Worm (Caenorhabditis elegans) whole organism, dauer: Measurements from ENCODE around the gene srw-109.

Experiments
- unc-62 ChIP-seq: sonication (generic microtip); optimal IDR thresholded peaks from 2 replicates; lab custom pipeline; 2017; ENCODE audit warnings: missing biosample characterization, missing genetic modification reagents, missing genetic modification characterization

srw-109 gene

DNA sequence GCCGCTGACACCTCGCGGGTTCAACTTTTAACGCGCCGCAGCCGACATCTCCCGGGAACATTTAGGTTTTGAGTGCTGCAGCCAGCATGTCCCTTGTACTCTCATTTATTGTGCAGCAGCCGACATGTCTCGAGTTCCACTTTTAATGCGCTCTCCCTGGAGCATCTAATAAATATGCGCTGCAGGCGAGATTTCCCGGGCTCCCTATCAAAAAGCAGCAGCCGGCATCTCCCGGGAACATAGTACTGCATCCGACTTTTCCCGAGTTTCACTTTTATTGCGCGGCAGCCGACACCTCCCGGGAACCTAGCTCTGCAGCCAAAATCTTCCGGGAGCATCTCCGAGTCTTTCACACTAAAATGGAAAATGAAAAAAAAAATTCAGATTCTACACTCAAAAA lies 12.2 kb upstream of the srw-109 start:
- no peak for TF ChIP-seq unc-62 (GFP tag; lab: Kevin White, UChicago)

DNA sequence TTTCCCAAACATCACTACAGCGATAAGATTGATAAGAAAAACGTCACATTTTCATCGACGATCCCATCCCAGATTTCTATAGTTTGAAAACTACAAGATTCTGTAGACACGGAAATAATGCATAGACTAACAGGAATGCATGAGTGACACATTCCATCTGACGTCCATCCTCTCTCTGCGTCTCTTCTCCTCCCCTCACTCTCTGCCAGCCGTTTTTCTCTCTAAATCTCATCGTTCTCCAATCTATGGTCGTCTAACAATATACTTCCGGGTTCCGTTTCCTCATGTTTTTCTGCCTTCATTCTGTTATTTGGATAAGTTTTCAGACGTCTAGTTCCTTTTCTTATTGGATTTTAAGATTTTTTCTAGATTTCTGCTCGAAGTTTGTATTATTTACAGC lies 10.3 kb upstream of the srw-109 start, which contains the start of gene F48G7.4:
F48G7.4 (plus strand) TSS at position 400 of the 400 bp plus-strand sequence.
- TF ChIP-seq unc-62 (GFP tag; lab: Kevin White, UChicago) = peak; percentile 31

DNA sequence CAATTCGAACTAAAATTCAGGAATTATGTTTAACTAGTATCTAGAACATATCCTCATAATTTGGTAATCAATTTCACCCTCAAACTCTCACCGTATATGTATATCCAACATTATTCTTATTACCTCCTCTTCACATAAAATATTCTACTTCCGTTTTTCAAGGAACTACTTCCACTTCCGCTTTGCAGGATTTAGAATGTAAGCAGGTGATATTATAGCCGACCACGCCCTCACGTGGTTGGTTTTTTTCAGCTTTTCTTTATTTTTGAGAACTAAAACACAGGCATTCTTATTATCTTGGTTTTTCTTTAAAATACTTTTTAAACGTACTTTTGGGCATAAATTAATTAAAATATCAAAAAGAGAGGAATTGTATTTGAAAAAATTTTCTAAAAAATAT lies 9.2 kb upstream of the srw-109 start:
- no peak for TF ChIP-seq unc-62 (GFP tag; lab: Kevin White, UChicago)

DNA sequence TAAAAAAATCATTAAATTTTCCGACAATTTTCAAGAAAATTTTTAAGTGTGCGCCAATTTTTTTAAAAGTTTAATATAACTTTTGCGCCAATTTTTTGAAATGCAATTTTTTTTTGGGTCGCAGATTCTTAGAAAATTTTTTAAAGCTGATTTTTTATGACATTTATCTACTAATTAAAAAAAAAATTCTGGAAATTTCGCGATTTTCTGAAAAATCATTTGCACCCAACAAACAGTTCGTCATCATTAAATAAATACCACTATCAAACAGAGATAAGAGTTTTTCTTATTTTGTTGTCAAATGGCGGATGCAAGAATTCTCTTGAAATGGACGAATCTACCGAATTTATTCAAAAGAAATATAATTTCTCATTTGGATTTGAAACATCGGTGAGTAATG lies 6.5 kb upstream of the srw-109 start, which contains the start of gene F48G7.13:
F48G7.13 (plus strand) TSS at position 301 of the 400 bp plus-strand sequence.
- no peak for TF ChIP-seq unc-62 (GFP tag; lab: Kevin White, UChicago)

DNA sequence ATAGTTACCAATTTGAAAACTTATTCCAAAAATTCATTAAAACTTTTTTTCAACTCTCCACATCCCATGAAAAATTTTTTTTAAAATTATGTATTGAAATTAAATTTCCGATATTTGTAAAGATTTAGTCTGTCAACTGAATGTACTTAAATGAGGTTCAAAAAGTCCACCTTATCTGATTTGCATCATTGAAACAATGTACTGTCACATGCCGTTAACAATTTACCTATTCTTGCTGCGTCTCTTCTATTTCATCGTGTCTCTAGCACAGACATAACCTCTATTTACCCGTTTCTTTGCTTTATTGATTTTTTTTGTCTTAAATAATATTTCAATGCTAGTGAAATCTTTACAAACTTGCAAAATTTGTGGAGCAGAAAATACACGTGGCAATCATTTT lies 1.5 kb upstream of the srw-109 start, which contains the start of gene nhr-90:
nhr-90 (plus strand) TSS at position 296 of the 400 bp plus-strand sequence.
- no peak for TF ChIP-seq unc-62 (GFP tag; lab: Kevin White, UChicago)

DNA sequence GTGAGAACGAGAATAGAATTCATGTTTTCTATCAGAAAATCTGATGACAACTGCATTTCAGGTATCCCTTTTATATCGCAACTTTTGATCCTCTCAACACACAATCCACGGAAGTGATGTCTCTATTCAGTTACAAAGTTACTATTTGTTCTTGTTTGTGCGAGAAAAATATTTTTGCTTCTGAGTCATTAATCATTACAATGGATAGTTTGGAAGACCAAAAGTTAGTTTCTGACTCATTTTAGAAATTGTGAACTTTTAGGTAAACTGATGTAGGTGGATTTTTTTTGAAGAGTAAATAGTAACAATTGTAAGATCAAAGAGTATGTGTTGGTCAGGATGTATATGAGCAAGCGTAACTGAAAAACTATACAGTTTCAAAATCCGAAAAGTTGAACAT lies 927 bp upstream of the srw-109 start, which contains the start of gene srlf-36:
srlf-36 (minus strand) TSS at position 101 of the 400 bp plus-strand sequence.
- TF ChIP-seq unc-62 (GFP tag; lab: Kevin White, UChicago) = no peak

DNA sequence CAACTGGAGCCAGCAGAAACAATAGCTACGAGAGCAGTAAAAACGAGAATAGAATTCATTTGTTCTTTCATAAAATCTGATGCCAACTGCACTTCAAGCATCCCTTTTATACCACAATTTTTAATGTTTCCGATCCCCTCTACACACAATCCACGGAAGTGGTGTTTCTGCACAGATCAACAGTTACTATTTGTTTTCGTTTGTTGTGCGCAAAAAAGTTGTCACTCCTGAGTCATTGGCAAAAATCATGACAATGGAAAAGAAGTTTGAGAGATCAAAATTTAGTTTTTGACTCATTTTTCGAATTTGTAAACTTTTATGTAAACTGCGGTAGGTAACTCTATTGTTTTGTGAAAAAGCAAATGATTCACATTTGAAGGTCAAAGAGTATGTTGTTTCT lies 4.6 kb downstream of the srw-109 start, which contains the start of gene srlf-37:
srlf-37 (minus strand) TSS at position 101 of the 400 bp plus-strand sequence.
- no peak for TF ChIP-seq unc-62 (GFP tag; lab: Kevin White, UChicago)

DNA sequence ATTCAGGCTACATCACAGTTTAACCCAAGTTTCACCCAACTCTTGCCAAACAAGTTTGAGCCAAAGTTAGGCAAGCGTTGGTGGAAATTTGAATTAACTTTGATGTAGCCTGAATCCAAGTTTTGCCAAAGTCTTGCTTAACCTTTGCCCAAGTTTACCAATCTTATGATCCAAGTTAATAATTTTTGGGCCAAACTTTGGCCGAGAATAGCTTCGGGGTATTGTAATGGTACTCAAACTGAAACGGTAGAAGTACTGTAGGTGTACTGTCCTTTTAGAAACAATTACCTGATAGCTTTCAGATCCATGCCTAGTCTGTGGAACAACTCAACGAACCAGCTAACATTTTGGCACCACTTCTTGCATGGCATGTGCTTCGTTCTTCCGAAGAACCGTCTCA lies 8.5 kb downstream of the srw-109 start, which contains the start of gene nhr-251:
nhr-251 (plus strand) TSS at position 301 of the 400 bp plus-strand sequence.
- TF ChIP-seq unc-62 (GFP tag; lab: Kevin White, UChicago) = no peak

DNA sequence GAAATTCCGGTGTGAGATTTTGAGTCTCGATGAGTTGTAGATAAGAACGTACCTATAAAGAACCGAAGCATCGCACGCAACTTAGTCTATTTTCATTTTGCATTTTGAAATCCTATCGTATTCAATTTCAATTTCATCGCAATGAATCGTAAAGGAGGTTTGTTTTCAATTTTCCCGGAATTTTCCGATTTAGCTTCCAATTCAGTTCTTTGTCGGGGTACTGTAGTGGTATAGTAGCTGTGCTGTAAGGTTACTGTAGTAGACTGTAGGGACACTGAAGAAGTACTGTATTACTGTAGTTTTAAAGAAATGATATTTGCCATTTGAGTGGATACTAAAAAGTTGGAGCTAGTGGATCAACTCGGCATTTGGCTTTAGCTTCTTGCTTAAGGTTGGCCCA lies 9.0 kb downstream of the srw-109 start:
- TF ChIP-seq unc-62 (GFP tag; lab: Kevin White, UChicago) = no peak

DNA sequence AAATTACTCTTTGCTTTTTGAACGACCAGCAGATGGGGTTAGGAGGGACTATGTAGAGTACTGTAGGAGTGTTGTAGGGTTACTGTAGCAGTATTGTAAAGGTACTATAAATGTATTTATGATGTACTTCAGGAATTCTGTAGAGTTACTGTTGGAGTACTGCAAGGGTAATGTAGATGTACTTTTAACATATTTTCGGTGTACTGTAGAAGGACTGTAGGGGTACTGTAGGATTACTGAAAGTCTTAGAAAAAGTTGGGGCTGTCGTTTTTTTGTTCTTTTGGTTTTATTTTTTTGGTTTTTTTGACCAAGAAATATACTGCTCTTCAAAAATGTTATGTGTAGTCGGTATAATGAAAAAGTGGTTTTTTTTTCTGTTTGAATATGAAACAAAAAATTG lies 10.1 kb downstream of the srw-109 start:
- no peak for TF ChIP-seq unc-62 (GFP tag; lab: Kevin White, UChicago)

DNA sequence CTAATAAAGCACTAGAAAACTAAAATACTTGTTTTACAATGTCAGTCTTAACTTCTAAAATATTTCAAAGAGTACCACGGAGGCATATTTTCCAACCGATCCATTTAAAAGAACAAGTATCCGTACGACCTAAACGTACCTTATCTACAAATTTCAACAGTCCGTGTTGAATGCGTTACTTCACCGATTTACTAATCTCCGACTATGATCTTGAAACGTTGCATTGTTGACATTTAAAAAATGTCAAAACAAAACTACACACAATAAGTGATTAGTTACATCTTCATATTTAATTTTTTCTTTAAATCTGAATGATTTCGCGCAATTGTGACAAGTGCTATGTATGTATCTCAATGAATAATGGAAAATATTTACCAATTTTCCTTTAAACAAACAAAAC lies 10.9 kb downstream of the srw-109 start:
- no peak for TF ChIP-seq unc-62 (GFP tag; lab: Kevin White, UChicago)

DNA sequence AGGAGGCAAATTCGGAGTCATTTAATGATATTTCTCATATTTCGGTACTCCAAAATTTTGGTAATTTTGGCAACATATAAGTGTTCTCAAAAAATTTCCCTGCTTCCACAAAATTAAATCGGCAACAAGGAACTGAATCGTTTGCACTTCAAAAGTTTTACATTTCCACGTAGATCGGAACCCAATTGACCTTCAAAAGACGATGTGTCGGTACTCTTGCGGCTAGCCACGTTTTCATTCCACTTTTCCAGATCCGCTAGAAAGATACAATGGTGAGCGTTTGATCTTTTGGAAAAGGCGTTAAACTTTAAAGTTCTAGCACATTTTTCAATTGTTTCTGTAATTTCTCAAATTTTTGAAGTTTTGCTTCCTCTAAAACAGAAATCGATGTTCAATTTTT lies 11.8 kb downstream of the srw-109 start:
- TF ChIP-seq unc-62 (GFP tag; lab: Kevin White, UChicago) = no peak

DNA sequence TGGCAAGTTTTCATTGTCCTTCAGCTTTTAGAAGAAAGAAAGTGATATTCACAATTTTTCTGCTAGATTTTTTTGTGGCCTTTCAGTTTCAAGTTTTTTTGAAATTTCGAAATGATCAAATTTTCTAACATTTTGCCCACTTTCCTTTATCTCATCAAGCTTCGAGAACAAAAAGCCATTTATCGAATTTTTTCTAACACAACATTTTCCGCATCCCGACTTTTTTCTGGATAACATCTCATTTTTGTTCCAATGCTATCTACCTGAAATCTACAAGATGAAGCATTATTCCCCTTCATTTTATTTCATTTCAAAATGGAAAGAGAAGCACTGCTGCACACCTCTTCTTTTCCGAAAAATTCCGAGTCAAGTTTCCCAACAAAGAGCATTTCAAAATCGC lies 15.8 kb downstream of the srw-109 start, which contains the start of gene ZK488.5:
ZK488.5 (plus strand) TSS at position 301 of the 400 bp plus-strand sequence.
- TF ChIP-seq unc-62 (GFP tag; lab: Kevin White, UChicago) = no peak

DNA sequence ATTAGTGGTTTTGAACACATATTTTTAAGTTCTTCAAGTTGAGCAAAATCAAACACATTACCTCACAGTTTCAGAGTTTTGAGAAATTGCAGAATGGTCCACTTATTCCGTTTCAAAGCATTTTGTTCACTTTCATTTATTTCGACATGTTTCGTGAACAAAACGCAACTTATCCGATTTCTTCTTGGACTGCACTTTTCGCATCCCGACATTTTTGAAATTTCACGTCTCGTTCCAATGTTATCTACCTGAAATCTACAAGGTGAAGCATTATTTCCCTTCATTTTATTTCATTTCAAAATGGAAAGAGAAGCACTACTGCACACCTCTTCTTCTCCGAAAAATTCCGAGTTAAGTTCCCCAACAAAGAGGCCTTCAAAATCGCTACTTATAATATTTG lies 18.6 kb downstream of the srw-109 start, which contains the start of gene ZK488.6:
ZK488.6 (plus strand) TSS at position 301 of the 400 bp plus-strand sequence.
- no peak for TF ChIP-seq unc-62 (GFP tag; lab: Kevin White, UChicago)

DNA sequence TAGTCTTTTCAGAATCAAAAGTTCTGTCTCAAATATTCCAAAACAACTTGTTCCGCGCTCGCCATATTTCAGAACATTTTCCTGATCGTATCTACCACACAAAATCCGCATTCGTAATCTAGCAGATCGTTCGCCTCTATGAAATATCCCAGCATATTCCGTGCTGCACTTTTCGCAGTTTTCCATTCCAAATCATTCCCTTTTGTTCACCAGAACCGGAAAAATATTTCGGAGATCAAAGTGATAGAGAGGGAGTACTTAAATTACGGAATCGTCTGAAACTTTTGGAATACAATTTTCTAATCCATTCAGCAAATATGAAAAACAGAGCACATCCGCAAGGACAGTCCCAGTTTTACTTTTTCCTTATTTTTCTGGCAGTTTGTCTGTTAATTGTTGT lies 20.9 kb downstream of the srw-109 start, which contains the start of gene K06H6.1:
K06H6.1 (plus strand) TSS at position 301 of the 400 bp plus-strand sequence.
- no peak for TF ChIP-seq unc-62 (GFP tag; lab: Kevin White, UChicago)

DNA sequence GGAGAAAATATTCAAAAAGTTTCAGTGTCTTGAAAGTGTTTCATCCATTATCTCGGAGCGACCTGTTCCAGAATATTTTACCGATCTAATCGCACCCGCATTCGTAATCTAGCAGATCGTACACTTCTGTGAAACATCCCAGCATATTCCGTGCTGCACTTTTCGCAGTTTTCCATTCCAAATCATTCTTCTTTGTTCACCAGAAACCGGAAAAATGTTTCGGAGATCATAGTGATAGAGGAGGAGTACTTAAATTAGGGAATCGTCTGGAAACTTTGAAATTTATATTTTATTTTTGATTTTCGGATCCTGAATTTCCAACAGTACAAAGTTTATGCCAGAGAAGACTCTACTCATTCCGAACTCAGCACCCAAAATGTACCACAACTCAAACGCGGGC lies 23.3 kb downstream of the srw-109 start, which contains the start of gene K06H6.2:
K06H6.2 (plus strand) TSS at position 301 of the 400 bp plus-strand sequence.
- TF ChIP-seq unc-62 (GFP tag; lab: Kevin White, UChicago) = no peak

DNA sequence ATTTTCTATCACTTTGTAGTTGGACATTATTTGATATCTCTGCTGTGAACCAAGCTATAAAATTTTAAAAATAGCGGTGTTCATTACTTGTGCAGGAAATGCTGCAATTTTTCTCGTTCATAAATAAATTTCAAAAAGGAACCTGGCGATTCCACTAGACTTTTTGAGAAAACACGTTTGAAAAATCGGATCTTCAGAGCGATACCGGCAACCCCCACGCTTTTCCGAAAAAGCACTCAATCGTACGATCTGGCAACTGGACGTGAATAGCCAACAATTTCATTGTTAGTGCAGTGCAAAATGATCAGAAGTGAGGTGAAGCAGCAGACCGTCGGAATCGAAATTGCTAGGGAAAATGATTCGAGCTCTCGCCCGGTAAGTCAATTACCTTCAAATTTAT lies 27.1 kb downstream of the srw-109 start, which contains the start of gene nstp-7:
nstp-7 (plus strand) TSS at position 301 of the 400 bp plus-strand sequence.
- no peak for TF ChIP-seq unc-62 (GFP tag; lab: Kevin White, UChicago)
